Worm (Caenorhabditis elegans) whole organism, L3 larva: ENCODE data around the gene srxa-11.

Experiments used
- R02D3.7 ChIP-seq: fragments of 150-350 bp; optimal IDR thresholded peaks from 2 replicates; lab custom pipeline; 2014; ENCODE audit warnings: missing biosample characterization, missing genetic modification characterization
- ZK546.5 ChIP-seq: sonication (generic microtip); optimal IDR thresholded peaks from 2 replicates; lab custom pipeline; 2017; ENCODE audit warnings: missing biosample characterization, missing genetic modification characterization
- aly-2 ChIP-seq: fragments of 150-350 bp; optimal IDR thresholded peaks from 2 replicates; lab custom pipeline; 2014; ENCODE audit warnings: missing biosample characterization, missing genetic modification characterization
- ama-1 ChIP-seq: fragments of 150-350 bp; optimal IDR thresholded peaks from 2 replicates; lab custom pipeline; 2018
- ceh-16 ChIP-seq: sonication (generic microtip); optimal IDR thresholded peaks from 2 replicates; lab custom pipeline; 2017; ENCODE audit warnings: missing biosample characterization, missing genetic modification characterization
- ceh-28 ChIP-seq: fragments of 150-350 bp; optimal IDR thresholded peaks from 2 replicates; lab custom pipeline; 2014; ENCODE audit warnings: missing biosample characterization, missing genetic modification reagents, missing genetic modification characterization
- ceh-82 ChIP-seq: fragments of 150-350 bp; optimal IDR thresholded peaks from 2 replicates; lab custom pipeline; 2014; ENCODE audit warnings: missing biosample characterization, missing genetic modification characterization
- daf-12 ChIP-seq: fragments of 150-350 bp; optimal IDR thresholded peaks from 2 replicates; lab custom pipeline; 2014; ENCODE audit warnings: missing biosample characterization, missing genetic modification reagents, missing genetic modification characterization
- egl-27 ChIP-seq: sonication (generic microtip); optimal IDR thresholded peaks from 4 replicates; lab custom pipeline; 2017; ENCODE audit warnings: missing biosample characterization, missing genetic modification reagents, missing genetic modification characterization
- egl-5 ChIP-seq: fragments of 150-350 bp; optimal IDR thresholded peaks from 2 replicates; lab custom pipeline; 2017; ENCODE audit warnings: missing biosample characterization, missing genetic modification reagents, missing genetic modification characterization, inconsistent platforms
- elt-1 ChIP-seq: fragments of 150-350 bp; optimal IDR thresholded peaks from 2 replicates; lab custom pipeline; 2014; ENCODE audit warnings: missing biosample characterization, missing genetic modification characterization
- elt-2 ChIP-seq: sonication (generic microtip); optimal IDR thresholded peaks from 2 replicates; lab custom pipeline; 2016; ENCODE audit warnings: missing genetic modification reagents, mild to moderate bottlenecking, missing genetic modification characterization, missing compliant biosample characterization
- elt-3 ChIP-seq, 3 experiments: fragments of 150-350 bp in 1 of 3; sonication (generic microtip) in 2 of 3; optimal IDR thresholded peaks; 2 replicates in 2 of 3; 4 replicates in 1 of 3; lab custom pipeline; 2014 to 2017; ENCODE audit warnings: missing biosample characterization in 3 of 3, missing genetic modification characterization in 3 of 3
- fkh-2 ChIP-seq: fragments of 150-350 bp; optimal IDR thresholded peaks from 2 replicates; lab custom pipeline; 2014; ENCODE audit warnings: missing biosample characterization, missing genetic modification reagents, missing genetic modification characterization
- hmg-11 ChIP-seq: sonication (generic microtip); optimal IDR thresholded peaks from 2 replicates; lab custom pipeline; 2016; ENCODE audit warnings: missing genetic modification characterization, missing compliant biosample characterization
- jun-1 ChIP-seq: fragments of 150-350 bp; optimal IDR thresholded peaks from 2 replicates; lab custom pipeline; 2014; ENCODE audit warnings: missing biosample characterization, missing genetic modification reagents, missing genetic modification characterization
- lin-15B ChIP-seq: fragments of 150-350 bp; optimal IDR thresholded peaks from 2 replicates; lab custom pipeline; 2014; ENCODE audit warnings: missing biosample characterization, missing genetic modification characterization
- lsy-12 ChIP-seq: sonication (generic microtip); optimal IDR thresholded peaks from 2 replicates; lab custom pipeline; 2016; ENCODE audit warnings: mild to moderate bottlenecking, missing genetic modification characterization, missing compliant biosample characterization
- mdl-1 ChIP-seq: fragments of 150-350 bp; optimal IDR thresholded peaks from 2 replicates; lab custom pipeline; 2014; ENCODE audit warnings: missing biosample characterization, missing genetic modification characterization
- mml-1 ChIP-seq: fragments of 150-350 bp; sonication (generic microtip); optimal IDR thresholded peaks from 3 replicates; lab custom pipeline; 2014; ENCODE audit warnings: missing biosample characterization, missing genetic modification characterization
- nfya-1 ChIP-seq: sonication (generic microtip); optimal IDR thresholded peaks from 2 replicates; lab custom pipeline; 2017; ENCODE audit warnings: missing genetic modification characterization, mild to moderate bottlenecking, missing compliant biosample characterization, antibody characterized with exemption, moderate library complexity; ENCODE audit not compliant: insufficient read depth
- nhr-12 ChIP-seq: fragments of 150-350 bp; optimal IDR thresholded peaks from 2 replicates; lab custom pipeline; 2014; ENCODE audit warnings: missing biosample characterization, missing genetic modification characterization
- nhr-23 ChIP-seq: fragments of 150-350 bp; optimal IDR thresholded peaks from 2 replicates; lab custom pipeline; 2014; ENCODE audit warnings: missing biosample characterization, missing genetic modification reagents, missing genetic modification characterization
- nhr-237 ChIP-seq: fragments of 150-350 bp; optimal IDR thresholded peaks from 2 replicates; lab custom pipeline; 2014; ENCODE audit warnings: missing biosample characterization, missing genetic modification characterization
- nhr-25 ChIP-seq: sonication (generic microtip); optimal IDR thresholded peaks from 2 replicates; lab custom pipeline; 2017; ENCODE audit warnings: missing biosample characterization, missing genetic modification characterization
- nhr-28 ChIP-seq: fragments of 150-350 bp; optimal IDR thresholded peaks from 2 replicates; lab custom pipeline; 2014; ENCODE audit warnings: missing biosample characterization, missing genetic modification characterization
- nhr-43 ChIP-seq: sonication (generic microtip); optimal IDR thresholded peaks from 2 replicates; lab custom pipeline; 2016; ENCODE audit warnings: mild to moderate bottlenecking, missing genetic modification characterization, missing compliant biosample characterization; ENCODE audit not compliant: poor library complexity, severe bottlenecking
- nhr-67 ChIP-seq: fragments of 150-350 bp; optimal IDR thresholded peaks from 2 replicates; lab custom pipeline; 2014; ENCODE audit warnings: missing biosample characterization, missing genetic modification characterization
- nhr-76 ChIP-seq: fragments of 150-350 bp; sonication (generic microtip); optimal IDR thresholded peaks from 5 replicates; lab custom pipeline; 2014; ENCODE audit warnings: missing biosample characterization, missing genetic modification characterization
- nhr-77 ChIP-seq: fragments of 150-350 bp; optimal IDR thresholded peaks from 2 replicates; lab custom pipeline; 2014; ENCODE audit warnings: missing biosample characterization, missing genetic modification characterization
- pha-4 ChIP-seq: fragments of 150-350 bp; optimal IDR thresholded peaks from 2 replicates; lab custom pipeline; 2014; ENCODE audit warnings: missing biosample characterization, missing genetic modification reagents, missing genetic modification characterization
- pqm-1 ChIP-seq: fragments of 150-350 bp; optimal IDR thresholded peaks from 2 replicates; lab custom pipeline; 2017; ENCODE audit warnings: missing biosample characterization, missing genetic modification characterization, inconsistent platforms
- sea-2 ChIP-seq: fragments of 150-350 bp; sonication (generic microtip); optimal IDR thresholded peaks from 4 replicates; lab custom pipeline; 2014; ENCODE audit warnings: missing biosample characterization, missing genetic modification reagents, missing genetic modification characterization
- skn-1 ChIP-seq: fragments of 150-350 bp; optimal IDR thresholded peaks from 2 replicates; lab custom pipeline; 2014; ENCODE audit warnings: missing biosample characterization, missing genetic modification characterization
- snpc-4 ChIP-seq: fragments of 150-350 bp; optimal IDR thresholded peaks from 2 replicates; lab custom pipeline; 2014; ENCODE audit warnings: missing biosample characterization, missing genetic modification characterization
- tbx-2 ChIP-seq: sonication (generic microtip); optimal IDR thresholded peaks from 2 replicates; lab custom pipeline; 2016; ENCODE audit warnings: mild to moderate bottlenecking, missing genetic modification characterization, missing compliant biosample characterization
- unc-39 ChIP-seq: sonication (generic microtip); optimal IDR thresholded peaks from 4 replicates; lab custom pipeline; 2017; ENCODE audit warnings: missing biosample characterization, missing genetic modification characterization
- zag-1 ChIP-seq: fragments of 150-350 bp; optimal IDR thresholded peaks from 2 replicates; lab custom pipeline; 2014; ENCODE audit warnings: missing biosample characterization, missing genetic modification characterization
- ztf-4 ChIP-seq: fragments of 150-350 bp; optimal IDR thresholded peaks from 2 replicates; lab custom pipeline; 2014; ENCODE audit warnings: missing biosample characterization, missing genetic modification characterization

Gene srxa-11

DNA sequence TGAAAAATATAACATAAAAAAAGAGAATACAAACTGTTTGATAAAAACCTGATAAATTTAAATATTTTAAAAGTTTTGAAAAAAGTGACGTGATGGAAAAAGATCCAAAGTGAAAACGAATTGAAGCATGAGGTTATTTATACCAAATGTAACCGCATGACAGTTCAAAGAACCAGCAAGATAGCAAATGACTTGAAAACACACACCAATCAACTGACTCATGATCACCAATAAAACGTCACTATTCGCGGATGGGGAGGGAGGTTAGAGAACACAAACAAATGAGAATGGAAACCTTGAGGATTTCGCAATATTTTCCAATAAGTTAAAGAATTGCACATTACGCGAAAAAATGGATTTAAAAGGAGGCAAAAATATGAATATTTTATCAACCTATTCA is 14.6 kb upstream of the srxa-11 start, which contains the start of gene C06B3.7 (continued):
- TF ChIP-seq elt-1 (tag; lab: Kevin White, UChicago) (no peak), elt-3 (tag; optimal IDR thresholded peaks at IDR 0.05; lab: Kevin White, UChicago) (peak in 1 of 3 experiments; percentile 23), jun-1 (tag; lab: Kevin White, UChicago) (peak; percentile 92), sea-2 (no peak), ama-1 (lab: Kevin White, UChicago) (no peak), ceh-16 (tag; lab: Kevin White, UChicago) (no peak), nhr-23 (tag; lab: Kevin White, UChicago) (peak; percentile 86), pqm-1 (tag; lab: Kevin White, UChicago) (peak; percentile 95), fkh-2 (tag; lab: Kevin White, UChicago) (no peak), nhr-76 (no peak), ZK546.5 (tag; lab: Kevin White, UChicago) (no peak), mml-1 (tag; lab: Kevin White, UChicago) (no peak)

DNA sequence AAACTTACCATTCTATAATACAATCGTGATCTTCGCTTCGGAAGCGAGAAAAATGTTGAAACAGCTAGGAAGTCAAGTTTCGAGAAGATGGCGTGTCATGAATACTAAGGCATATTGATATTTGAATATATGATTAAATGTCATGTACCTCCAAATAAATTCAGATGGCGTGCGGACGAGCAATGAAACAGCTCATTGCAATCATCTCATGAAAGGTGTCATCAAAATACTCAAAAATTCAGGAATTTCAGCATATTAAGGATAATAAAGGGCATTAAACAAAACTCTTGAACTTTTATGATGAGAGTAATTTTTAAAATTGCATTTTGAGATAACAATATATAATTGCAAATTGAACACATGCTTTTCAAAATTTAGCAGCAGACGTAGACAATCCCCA is 8.6 kb upstream of the srxa-11 start, which contains the start of gene gcy-32:
Gene gcy-32 (minus strand): TSS at position 101 of the 400 bp plus-strand sequence.
- no peak for TF ChIP-seq sea-2

DNA sequence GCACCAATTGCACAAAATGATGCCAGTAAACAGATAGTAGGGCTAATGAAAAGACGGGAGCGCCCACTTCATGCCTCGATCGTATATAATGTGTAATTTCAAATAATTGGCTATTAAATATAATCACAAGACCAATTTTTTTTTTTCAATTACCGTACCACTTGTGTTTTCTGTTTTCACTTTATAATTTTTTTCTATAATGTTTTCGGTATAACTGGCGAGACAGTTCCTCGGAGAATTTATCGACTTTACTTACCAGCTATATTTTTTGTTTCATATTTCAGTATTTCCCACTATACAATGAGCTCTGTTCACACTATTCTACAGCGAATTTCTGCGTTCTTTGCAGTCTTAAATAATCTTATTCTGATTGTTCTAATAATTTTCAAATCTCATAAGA is 7.8 kb upstream of the srxa-11 start, which contains the start of gene str-252:
Gene str-252 (plus strand): TSS at position 301 of the 400 bp plus-strand sequence.
- TF ChIP-seq nhr-43 (tag; lab: Kevin White, UChicago) (no peak), mdl-1 (tag; lab: Kevin White, UChicago) (no peak), fkh-2 (tag; lab: Kevin White, UChicago) (no peak), elt-2 (no peak), snpc-4 (tag; lab: Kevin White, UChicago) (no peak), nhr-28 (tag; lab: Kevin White, UChicago) (no peak), ceh-82 (tag; lab: Kevin White, UChicago) (no peak), nhr-237 (no peak), ama-1 (lab: Kevin White, UChicago) (no peak), nhr-12 (no peak), tbx-2 (tag; lab: Kevin White, UChicago) (no peak), nhr-25 (tag; lab: Kevin White, UChicago) (no peak)

DNA sequence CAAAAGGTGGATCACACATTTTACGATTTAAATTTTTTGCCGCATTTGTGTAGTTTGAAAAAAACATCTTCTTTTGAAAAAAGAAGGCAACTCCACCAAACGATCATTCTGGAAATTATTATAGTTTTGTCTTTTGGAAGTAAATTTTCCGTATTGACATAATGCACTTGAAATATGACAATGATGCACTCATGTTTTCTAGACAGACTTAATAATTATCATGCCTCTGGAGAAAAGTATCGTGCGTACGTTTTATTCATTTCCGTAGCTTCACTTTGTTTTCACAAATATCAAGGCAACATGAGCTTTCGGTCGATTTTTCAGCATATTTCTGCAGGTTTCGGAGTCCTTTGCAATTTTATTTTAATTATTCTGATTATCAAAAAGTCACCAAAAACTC is 5.6 kb upstream of the srxa-11 start, which contains the start of gene str-250:
Gene str-250 (plus strand): TSS at position 301 of the 400 bp plus-strand sequence.
- TF ChIP-seq lin-15B (no peak), mml-1 (tag; lab: Kevin White, UChicago) (no peak), hmg-11 (tag; lab: Kevin White, UChicago) (no peak), nhr-23 (tag; lab: Kevin White, UChicago) (no peak), zag-1 (no peak), unc-39 (tag; lab: Kevin White, UChicago) (no peak), egl-27 (no peak), nhr-237 (no peak), aly-2 (no peak), mdl-1 (tag; lab: Kevin White, UChicago) (no peak), skn-1 (no peak), pqm-1 (tag; lab: Kevin White, UChicago) (no peak), ceh-82 (tag; lab: Kevin White, UChicago) (no peak), ZK546.5 (tag; lab: Kevin White, UChicago) (no peak)

DNA sequence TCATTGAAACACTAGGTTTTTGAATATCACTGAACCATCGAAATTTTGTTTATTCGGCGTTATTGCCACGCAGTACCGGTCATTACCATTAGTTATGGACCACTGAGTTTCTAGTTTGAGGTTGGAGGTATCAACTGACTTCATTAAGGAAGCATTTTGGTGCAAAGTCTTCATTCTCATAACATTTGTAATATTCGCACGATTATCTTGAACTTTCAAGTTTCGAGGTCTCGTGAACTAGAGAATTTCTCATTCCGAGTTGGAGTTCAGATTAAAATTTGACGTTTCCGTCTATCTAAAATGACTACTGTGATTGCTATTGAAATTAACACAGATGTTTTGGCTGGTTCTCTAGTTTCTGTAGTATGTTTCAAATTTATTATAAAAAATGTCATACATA is 3.2 kb upstream of the srxa-11 start, which contains the start of gene srx-42:
Gene srx-42 (plus strand): TSS at position 301 of the 400 bp plus-strand sequence.
- TF ChIP-seq nhr-67 (tag; lab: Kevin White, UChicago): no peak
- no peak for TF ChIP-seq lsy-12 (tag; lab: Kevin White, UChicago)
- no peak for TF ChIP-seq daf-12
- TF ChIP-seq ceh-82 (tag; lab: Kevin White, UChicago): no peak
- no peak for TF ChIP-seq nhr-12
- TF ChIP-seq ztf-4 (tag; lab: Kevin White, UChicago): no peak
- no peak for TF ChIP-seq mml-1 (tag; lab: Kevin White, UChicago)

DNA sequence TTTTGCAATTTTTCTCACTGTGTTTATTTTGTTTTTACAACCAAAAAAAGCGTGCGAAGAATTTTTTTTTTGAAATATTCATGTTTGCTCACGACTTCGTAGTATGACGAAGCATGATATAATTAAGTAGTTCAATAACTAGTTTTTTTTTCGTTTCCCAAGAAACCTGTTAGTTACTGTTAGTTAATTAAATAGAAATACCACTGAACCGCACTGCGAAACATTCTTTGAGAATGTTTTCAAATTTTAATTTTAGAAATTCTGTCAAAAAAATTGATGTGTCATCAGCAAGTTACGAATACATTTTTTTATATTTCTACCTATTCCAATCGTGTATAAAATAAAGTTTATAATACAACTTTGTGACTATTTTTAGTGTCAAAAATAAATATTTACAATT is 2.4 kb downstream of the srxa-11 start, which contains the start of gene srxa-12:
Gene srxa-12 (plus strand): TSS at position 301 of the 400 bp plus-strand sequence.
- TF ChIP-seq nhr-77 (tag; lab: Kevin White, UChicago) (no peak), R02D3.7 (tag; lab: Kevin White, UChicago) (no peak), sea-2 (no peak), zag-1 (no peak), mdl-1 (tag; lab: Kevin White, UChicago) (no peak), pha-4 (no peak), nhr-237 (no peak), snpc-4 (tag; lab: Kevin White, UChicago) (no peak), nfya-1 (tag; lab: Kevin White, UChicago) (no peak), ceh-28 (tag; lab: Kevin White, UChicago) (no peak), jun-1 (tag; lab: Kevin White, UChicago) (no peak), egl-5 (no peak), tbx-2 (tag; lab: Kevin White, UChicago) (no peak), ama-1 (lab: Kevin White, UChicago) (no peak), nhr-28 (tag; lab: Kevin White, UChicago) (no peak), ztf-4 (tag; lab: Kevin White, UChicago) (no peak), hmg-11 (tag; lab: Kevin White, UChicago) (no peak), aly-2 (no peak)
